Worm (Caenorhabditis elegans): ENCODE data around the gene lido-14.

DNA sequence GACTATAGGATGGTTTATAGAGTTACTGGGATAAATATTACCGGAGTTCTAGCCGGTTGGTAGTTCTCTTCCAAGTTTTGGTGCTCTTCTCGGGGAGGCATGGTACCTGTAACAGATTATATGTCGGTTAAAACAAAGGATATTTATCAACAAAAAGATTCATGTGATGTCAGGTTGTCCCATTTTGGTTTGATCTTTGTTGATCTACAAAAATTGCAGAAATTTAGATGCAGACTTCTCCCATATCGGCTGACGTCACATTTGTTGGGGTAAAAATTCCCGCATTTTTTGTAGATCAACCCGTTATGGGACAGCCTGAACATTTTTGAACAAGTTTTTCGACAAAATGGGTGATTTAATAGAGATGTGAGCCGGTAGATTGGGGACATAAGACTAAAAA, 9.2 kb downstream of the lido-14 start, which contains the start of gene Y49F6C.7:
- TF ChIP-seq dao-5 (tag; optimal IDR thresholded peaks at IDR 0.05), result no peak
- no peak for TF ChIP-seq him-1 (tag; optimal IDR thresholded peaks at IDR 0.05)
- no peak for TF ChIP-seq W03F9.2 (tag; optimal IDR thresholded peaks at IDR 0.05)

All from whole organism, L4/young adult.